Worm (Caenorhabditis elegans): Measurements from ENCODE around the gene elb-1.

- no peak for TF ChIP-seq ztf-11 (tag; optimal IDR thresholded peaks at IDR 0.05)
- TF ChIP-seq mls-2 (tag; optimal IDR thresholded peaks at IDR 0.05), result no peak
- no peak for TF ChIP-seq nhr-2 (tag; optimal IDR thresholded peaks at IDR 0.05)
- no peak for TF ChIP-seq unc-39 (tag; optimal IDR thresholded peaks at IDR 0.05)
- no peak for TF ChIP-seq nhr-76 (tag; optimal IDR thresholded peaks at IDR 0.05)
- TF ChIP-seq zip-8 (tag; optimal IDR thresholded peaks at IDR 0.05), result no peak
- TF ChIP-seq nhr-12 (tag; optimal IDR thresholded peaks at IDR 0.05), result no peak
Measured at ce11 chrIII:11740868-11741267, 21.6 kb upstream of the elb-1 start.

Data from whole organism, mixed stage, embryonic.